Worm (Caenorhabditis elegans) whole organism, midembryonic: ENCODE results near the gene F54D10.7.

ENCODE experiments used
- flt-1 ChIP-seq: fragments of 200-800 bp; sonication (Bioruptor generic); IDR thresholded peaks from 2 replicates; pipeline ENCODE4 v1.3.6; 2022; ENCODE audit warnings: missing genetic modification characterization, missing compliant biosample characterization
- klf-2 ChIP-seq: fragments of 200-800 bp; sonication (Bioruptor generic); conservative IDR thresholded peaks from 2 replicates; pipeline ENCODE4 v1.3.6; 2022; ENCODE audit warnings: missing genetic modification reagents, missing genetic modification characterization, missing compliant biosample characterization
- med-1 ChIP-seq: sonication (generic microtip); optimal IDR thresholded peaks from 2 replicates; lab custom pipeline; 2017; ENCODE audit warnings: missing genetic modification characterization, mild to moderate bottlenecking, missing compliant biosample characterization, antibody characterized with exemption, missing genetic modification reagents; ENCODE audit not compliant: insufficient read depth
- ref-1 ChIP-seq: fragments of 200-800 bp; sonication (Bioruptor generic); conservative IDR thresholded peaks from 2 replicates; pipeline ENCODE4 v1.3.6; 2022; ENCODE audit warnings: missing genetic modification reagents, missing genetic modification characterization, missing compliant biosample characterization
- tab-1 ChIP-seq: fragments of 200-800 bp; sonication (Bioruptor generic); IDR thresholded peaks from 2 replicates; pipeline ENCODE4 v1.3.6; 2022; ENCODE audit warnings: missing genetic modification characterization, missing compliant biosample characterization
- ztf-23 ChIP-seq: fragments of 200-800 bp; sonication (Bioruptor generic); IDR thresholded peaks from 2 replicates; pipeline ENCODE4 v1.3.6; 2022; ENCODE audit warnings: missing genetic modification reagents, missing genetic modification characterization, missing compliant biosample characterization
- ztf-29 ChIP-seq: fragments of 200-800 bp; sonication (Bioruptor generic); IDR thresholded peaks from 2 replicates; pipeline ENCODE4 v1.3.6; 2022; ENCODE audit warnings: missing genetic modification reagents, missing genetic modification characterization, missing compliant biosample characterization

ce11 chrII:3777802-3778201 lies 43.3 kb downstream of the F54D10.7 start:
- TF ChIP-seq flt-1 (no peak), tab-1 (GFP tag; lab: Robert Waterston, UW) (no peak), ref-1 (GFP tag; lab: Robert Waterston, UW) (no peak), klf-2 (GFP tag; lab: Robert Waterston, UW) (no peak), med-1 (GFP tag; lab: Kevin White, UChicago) (no peak), ztf-23 (GFP tag; lab: Robert Waterston, UW) (no peak), ztf-29 (GFP tag; lab: Robert Waterston, UW) (no peak)
